Fruit fly (Drosophila melanogaster) whole organism, embryonic: ENCODE measurements around the gene Reck.

Source experiments
- Abd-B ChIP-seq: fragments of 200-800 bp; sonication (Bioruptor generic); optimal IDR thresholded peaks from 2 replicates; lab custom pipeline; 2018; ENCODE audit warnings: missing biosample characterization, mild to moderate bottlenecking, missing genetic modification characterization, moderate library complexity
- B-H2 ChIP-seq: fragments of 200-800 bp; sonication (Bioruptor generic); optimal IDR thresholded peaks from 2 replicates; lab custom pipeline; 2018; ENCODE audit warnings: missing biosample characterization, mild to moderate bottlenecking, missing genetic modification characterization
- BEAF-32 ChIP-seq: fragments of 200-800 bp; sonication (Bioruptor generic); optimal IDR thresholded peaks from 3 replicates; lab custom pipeline; 2017; ENCODE audit warnings: missing biosample characterization, missing genetic modification characterization, mild to moderate bottlenecking, moderate library complexity, missing genetic modification reagents
- CG10147 ChIP-seq: fragments of 200-800 bp; sonication (Bioruptor generic); optimal IDR thresholded peaks from 2 replicates; lab custom pipeline; 2019; ENCODE audit warnings: missing biosample characterization, mild to moderate bottlenecking, missing genetic modification characterization, moderate library complexity
- CG10654 ChIP-seq: fragments of 200-800 bp; sonication (Bioruptor generic); optimal IDR thresholded peaks from 2 replicates; lab custom pipeline; 2016; ENCODE audit warnings: missing biosample characterization, missing genetic modification characterization
- CG12659 ChIP-seq: fragments of 200-800 bp; sonication (Bioruptor generic); optimal IDR thresholded peaks from 3 replicates; lab custom pipeline; 2017; ENCODE audit warnings: mild to moderate bottlenecking, missing biosample characterization, missing genetic modification reagents, missing genetic modification characterization
- CG17328 ChIP-seq: fragments of 200-800 bp; sonication (Bioruptor generic); IDR thresholded peaks from 2 replicates; pipeline ENCODE4 v1.3.6; 2022; ENCODE audit warnings: missing biosample characterization, missing genetic modification characterization
- CG2678 ChIP-seq: fragments of 200-800 bp; sonication (Bioruptor generic); optimal IDR thresholded peaks from 3 replicates; lab custom pipeline; 2019; ENCODE audit warnings: missing biosample characterization, mild to moderate bottlenecking, missing genetic modification characterization, moderate library complexity
- CG2875 ChIP-seq: fragments of 200-800 bp; sonication (Bioruptor generic); optimal IDR thresholded peaks from 2 replicates; lab custom pipeline; 2017; ENCODE audit warnings: missing biosample characterization, mild to moderate bottlenecking, missing genetic modification characterization, missing genetic modification reagents
- CG31365 ChIP-seq: fragments of 200-800 bp; sonication (Bioruptor generic); optimal IDR thresholded peaks from 2 replicates; lab custom pipeline; 2018; ENCODE audit warnings: missing biosample characterization, mild to moderate bottlenecking, missing genetic modification characterization
- CG31441 ChIP-seq: fragments of 200-800 bp; sonication (Bioruptor generic); IDR thresholded peaks from 2 replicates; pipeline ENCODE4 v1.3.6; 2022; ENCODE audit warnings: missing biosample characterization, missing genetic modification characterization
- CG32532 ChIP-seq: fragments of 200-800 bp; sonication (Bioruptor generic); IDR thresholded peaks from 2 replicates; pipeline ENCODE4 v1.3.6; 2022; ENCODE audit warnings: missing biosample characterization, missing genetic modification characterization
- CG32767 ChIP-seq: fragments of 200-800 bp; sonication (Bioruptor generic); IDR thresholded peaks from 2 replicates; pipeline ENCODE4 v1.3.6; 2022; ENCODE audit warnings: missing biosample characterization, missing genetic modification characterization
- CG34422 ChIP-seq: fragments of 200-800 bp; sonication (Bioruptor generic); IDR thresholded peaks from 3 replicates; pipeline ENCODE4 v1.3.6; 2022; ENCODE audit warnings: missing biosample characterization, missing genetic modification characterization
- CG3847 ChIP-seq: fragments of 200-800 bp; sonication (Bioruptor generic); IDR thresholded peaks from 2 replicates; pipeline ENCODE4 v1.3.6; 2022; ENCODE audit warnings: missing biosample characterization, missing genetic modification characterization
- CG6654 ChIP-seq: fragments of 200-800 bp; sonication (Bioruptor generic); optimal IDR thresholded peaks from 2 replicates; lab custom pipeline; 2017; ENCODE audit warnings: missing biosample characterization, mild to moderate bottlenecking, missing genetic modification characterization
- CG6689 ChIP-seq: fragments of 200-800 bp; sonication (Bioruptor generic); IDR thresholded peaks from 2 replicates; pipeline ENCODE4 v1.3.6; 2022; ENCODE audit warnings: missing biosample characterization, missing genetic modification characterization
- CG8388 ChIP-seq: fragments of 200-800 bp; sonication (Bioruptor generic); optimal IDR thresholded peaks from 2 replicates; lab custom pipeline; 2019; ENCODE audit warnings: missing biosample characterization, mild to moderate bottlenecking, missing genetic modification characterization, moderate library complexity
- CG8924 ChIP-seq: fragments of 200-800 bp; optimal IDR thresholded peaks from 3 replicates; lab custom pipeline; 2019; ENCODE audit warnings: missing biosample characterization, mild to moderate bottlenecking, missing genetic modification characterization, moderate library complexity
- CG9817 ChIP-seq: fragments of 200-800 bp; sonication (Bioruptor generic); optimal IDR thresholded peaks from 2 replicates; lab custom pipeline; 2018; ENCODE audit warnings: missing biosample characterization, mild to moderate bottlenecking, missing genetic modification characterization, moderate library complexity
- CHES-1-like ChIP-seq: fragments of 200-800 bp; sonication (Bioruptor generic); optimal IDR thresholded peaks from 2 replicates; lab custom pipeline; 2016; ENCODE audit warnings: missing biosample characterization, missing genetic modification characterization
- Camta ChIP-seq: fragments of 200-800 bp; sonication (Bioruptor generic); optimal IDR thresholded peaks from 2 replicates; lab custom pipeline; 2016; ENCODE audit warnings: missing biosample characterization, missing genetic modification characterization
- CkIIα-i1 ChIP-seq: fragments of 200-800 bp; sonication (Bioruptor generic); IDR thresholded peaks from 2 replicates; pipeline ENCODE4 v1.3.6; 2022; ENCODE audit warnings: missing biosample characterization, missing genetic modification characterization
- CoRest ChIP-seq: fragments of 200-800 bp; sonication (Bioruptor generic); optimal IDR thresholded peaks from 3 replicates; lab custom pipeline; 2018; ENCODE audit warnings: missing biosample characterization, mild to moderate bottlenecking, missing genetic modification characterization, moderate library complexity
- Elba2 ChIP-seq: fragments of 200-800 bp; sonication (Bioruptor generic); optimal IDR thresholded peaks from 3 replicates; lab custom pipeline; 2016; ENCODE audit warnings: missing biosample characterization, missing genetic modification characterization
- Ets97D ChIP-seq: fragments of 200-800 bp; sonication (Bioruptor generic); optimal IDR thresholded peaks from 3 replicates; lab custom pipeline; 2016; ENCODE audit warnings: missing biosample characterization, missing genetic modification characterization
- Fer2 ChIP-seq: fragments of 200-800 bp; sonication (Bioruptor generic); optimal IDR thresholded peaks from 2 replicates; lab custom pipeline; 2018; ENCODE audit warnings: missing biosample characterization, mild to moderate bottlenecking, missing genetic modification characterization, moderate library complexity
- Hr78 ChIP-seq, 2 experiments: fragments of 200-800 bp in 1 of 2; fragments of >200 bp in 1 of 2; sonication (Bioruptor generic) in 1 of 2; optimal IDR thresholded peaks; 2 replicates each; lab custom pipeline; 2017 to 2019; ENCODE audit warnings: missing biosample characterization in 2 of 2, missing genetic modification characterization in 2 of 2, mild to moderate bottlenecking in 1 of 2, moderate library complexity in 1 of 2
- Lim3 ChIP-seq: fragments of 200-800 bp; sonication (Bioruptor generic); IDR thresholded peaks from 2 replicates; pipeline ENCODE4 v1.3.6; 2022; ENCODE audit warnings: missing biosample characterization, missing genetic modification characterization
- Nf-YB ChIP-seq: fragments of 200-800 bp; sonication (Bioruptor generic); optimal IDR thresholded peaks from 3 replicates; lab custom pipeline; 2019; ENCODE audit warnings: missing biosample characterization, mild to moderate bottlenecking, missing genetic modification characterization, moderate library complexity
- Sry-δ ChIP-seq: fragments of 200-800 bp; sonication (Bioruptor generic); optimal IDR thresholded peaks from 2 replicates; lab custom pipeline; 2016; ENCODE audit warnings: missing biosample characterization, missing genetic modification characterization
- Usf ChIP-seq: fragments of 200-800 bp; sonication (Bioruptor generic); optimal IDR thresholded peaks from 2 replicates; lab custom pipeline; 2017; ENCODE audit warnings: missing genotype, missing biosample characterization, missing genetic modification characterization
- ac ChIP-seq: fragments of 200-800 bp; sonication (Bioruptor generic); optimal IDR thresholded peaks from 3 replicates; lab custom pipeline; 2017; ENCODE audit warnings: missing biosample characterization, mild to moderate bottlenecking, missing genetic modification characterization
- ara ChIP-seq: fragments of 200-800 bp; sonication (Bioruptor generic); IDR thresholded peaks from 2 replicates; pipeline ENCODE4 v1.3.6; 2022; ENCODE audit warnings: missing biosample characterization, missing genetic modification characterization
- ash1 ChIP-seq: fragments of 200-800 bp; sonication (Bioruptor generic); optimal IDR thresholded peaks from 2 replicates; lab custom pipeline; 2018; ENCODE audit warnings: missing biosample characterization, mild to moderate bottlenecking, missing genetic modification characterization
- cg ChIP-seq: fragments of 200-800 bp; sonication (Bioruptor generic); optimal IDR thresholded peaks from 3 replicates; lab custom pipeline; 2019; ENCODE audit warnings: missing biosample characterization, mild to moderate bottlenecking, missing genetic modification characterization, moderate library complexity
- chif ChIP-seq, 2 experiments: fragments of 200-800 bp; sonication (Bioruptor generic); optimal IDR thresholded peaks; 3 replicates each; lab custom pipeline; 2016; ENCODE audit warnings: missing biosample characterization in 2 of 2, missing genetic modification characterization in 2 of 2
- chm ChIP-seq: fragments of 200-800 bp; sonication (Bioruptor generic); IDR thresholded peaks from 2 replicates; pipeline ENCODE4 v1.3.6; 2022; ENCODE audit warnings: missing biosample characterization, missing genetic modification characterization
- crc ChIP-seq: fragments of 200-800 bp; sonication (Bioruptor generic); optimal IDR thresholded peaks from 2 replicates; lab custom pipeline; 2016; ENCODE audit warnings: missing biosample characterization, missing genetic modification characterization
- dmrt11E ChIP-seq: fragments of 200-800 bp; sonication (Bioruptor generic); optimal IDR thresholded peaks from 3 replicates; lab custom pipeline; 2018; ENCODE audit warnings: missing biosample characterization, mild to moderate bottlenecking, missing genetic modification characterization, moderate library complexity
- fd96Cb ChIP-seq: fragments of 200-800 bp; sonication (Bioruptor generic); optimal IDR thresholded peaks from 2 replicates; lab custom pipeline; 2018; ENCODE audit warnings: missing biosample characterization, mild to moderate bottlenecking, missing genetic modification characterization, moderate library complexity
- grn ChIP-seq: fragments of 200-800 bp; sonication (Bioruptor generic); optimal IDR thresholded peaks from 3 replicates; lab custom pipeline; 2017; ENCODE audit warnings: missing biosample characterization, missing genetic modification characterization
- onecut ChIP-seq: fragments of 200-800 bp; sonication (Bioruptor generic); IDR thresholded peaks from 2 replicates; pipeline ENCODE4 v1.3.6; 2022; ENCODE audit warnings: missing biosample characterization, missing genetic modification characterization
- pnt ChIP-seq: fragments of 200-800 bp; sonication (Bioruptor generic); optimal IDR thresholded peaks from 3 replicates; lab custom pipeline; 2016; ENCODE audit warnings: missing biosample characterization, missing genetic modification characterization
- tup ChIP-seq: fragments of 200-800 bp; sonication (Bioruptor generic); optimal IDR thresholded peaks from 2 replicates; lab custom pipeline; 2016; ENCODE audit warnings: missing biosample characterization, mild to moderate bottlenecking, missing genetic modification characterization, moderate library complexity
- twi ChIP-seq: fragments of 200-800 bp; optimal IDR thresholded peaks from 2 replicates; lab custom pipeline; 2019; ENCODE audit warnings: missing biosample characterization, mild to moderate bottlenecking, missing genetic modification characterization, moderate library complexity
- unpg ChIP-seq: fragments of 200-800 bp; sonication (Bioruptor generic); optimal IDR thresholded peaks from 3 replicates; lab custom pipeline; 2018; ENCODE audit warnings: missing biosample characterization, mild to moderate bottlenecking, missing genetic modification characterization, moderate library complexity
- vfl ChIP-seq: fragments of 200-800 bp; sonication (Bioruptor generic); optimal IDR thresholded peaks from 2 replicates; lab custom pipeline; 2016; ENCODE audit warnings: missing biosample characterization, missing genetic modification characterization

The Reck gene

dm6 chr3L:14977536-14978495, 36.0 kb downstream of the Reck start (continued):
- TF ChIP-seq BEAF-32 (GFP tag; lab: Kevin White, UChicago) (no peak), Fer2 (no peak), Ets97D (no peak), Elba2 (GFP tag; lab: Kevin White, UChicago) (no peak), Camta (no peak), Nf-YB (GFP tag; lab: Kevin White, UChicago) (peak; percentile 37), Usf (GFP tag; lab: Kevin White, UChicago) (no peak), CG8388 (peak; percentile 17), unpg (GFP tag; lab: Kevin White, UChicago) (no peak), CG12659 (peak; percentile 10), CHES-1-like (GFP tag; lab: Kevin White, UChicago) (peak; percentile 19), CG6689 (GFP tag; lab: Robert Waterston, UW) (peak; percentile 30; the same call in 1 of the 2 replicates), ara (GFP tag; lab: Robert Waterston, UW) (peak; percentile 28; the same call in 1 of the 2 replicates), CG10147 (GFP tag; lab: Kevin White, UChicago) (no peak), crc (no peak), CkIIα-i1 (GFP tag; lab: Robert Waterston, UW) (no peak), CG3847 (no peak), ash1 (no peak), tup (GFP tag; lab: Kevin White, UChicago) (no peak), Abd-B (GFP tag; lab: Kevin White, UChicago) (peak; percentile 59), onecut (no peak; the same call in 1 of the 2 replicates), Hr78 (GFP tag; optimal IDR thresholded peaks at IDR 0.05; lab: Kevin White, UChicago) (peak in 1 of 2 experiments; percentile 94), CG6654 (GFP tag; lab: Kevin White, UChicago) (no peak), vfl (GFP tag; lab: Kevin White, UChicago) (no peak), fd96Cb (tag; lab: Kevin White, UChicago) (peak; percentile 42), dmrt11E (tag; lab: Kevin White, UChicago) (peak; percentile 78), cg (GFP tag; lab: Kevin White, UChicago) (peak; percentile 91), pnt (GFP tag; lab: Kevin White, UChicago) (peak; percentile 47), CG8924 (peak; percentile 42), CG9817 (tag; lab: Kevin White, UChicago) (no peak), CG31441 (GFP tag; lab: Robert Waterston, UW) (peak; percentile 73; the same call in 1 of the 2 replicates), CG32532 (GFP tag; lab: Robert Waterston, UW) (no peak; the same call in 1 of the 2 replicates), grn (GFP tag; lab: Kevin White, UChicago) (peak; percentile 80), CG2678 (tag; lab: Kevin White, UChicago) (peak; percentile 63), chif (GFP tag; optimal IDR thresholded peaks at IDR 0.05; lab: Kevin White, UChicago) (peak in 1 of 2 experiments; percentile 59), Sry-δ (GFP tag; lab: Kevin White, UChicago) (no peak), CoRest (tag; lab: Kevin White, UChicago) (peak; percentile 71), CG2875 (GFP tag; lab: Kevin White, UChicago) (peak; percentile 23), CG17328 (no peak; the same call in none of the 2 replicates), CG31365 (tag; lab: Kevin White, UChicago) (peak; percentile 17), Lim3 (GFP tag; lab: Robert Waterston, UW) (no peak), CG32767 (GFP tag; lab: Robert Waterston, UW) (no peak), chm (GFP tag; lab: Robert Waterston, UW) (peak; percentile 79), twi (tag; lab: Kevin White, UChicago) (peak; percentile 2), B-H2 (GFP tag; lab: Kevin White, UChicago) (no peak), CG34422 (GFP tag; lab: Robert Waterston, UW) (peak; percentile 43; the same call in 2 of the 3 replicates), CG10654 (GFP tag; lab: Kevin White, UChicago) (peak; percentile 11), ac (GFP tag; lab: Kevin White, UChicago) (no peak)
